Worm (Caenorhabditis elegans) whole organism, L4 larva: ENCODE results near the gene ethe-1.
A peak's percentile ranks its signal among the peaks of the same experiment; 100 is the strongest.

Experiments
- F26F4.8 ChIP-seq: fragments of 200-800 bp; sonication (Bioruptor generic); conservative IDR thresholded peaks from 2 replicates; pipeline ENCODE4 v1.3.6; 2022; ENCODE audit warnings: missing genetic modification characterization, missing compliant biosample characterization
- F37D6.2 ChIP-seq: sonication (generic microtip); optimal IDR thresholded peaks from 2 replicates; lab custom pipeline; 2016; ENCODE audit warnings: mild to moderate bottlenecking, missing genetic modification characterization, missing compliant biosample characterization
- F49E8.2 ChIP-seq: sonication (generic microtip); optimal IDR thresholded peaks from 2 replicates; lab custom pipeline; 2016; ENCODE audit warnings: missing compliant biosample characterization, mild to moderate bottlenecking, missing genetic modification characterization, borderline replicate concordance
- T20F7.1 ChIP-seq: fragments of 200-800 bp; sonication (Bioruptor generic); optimal IDR thresholded peaks from 2 replicates; lab custom pipeline; 2018; ENCODE audit warnings: mild to moderate bottlenecking, missing genetic modification characterization, missing compliant biosample characterization
- T26A8.4 ChIP-seq: fragments of 200-800 bp; sonication (Bioruptor generic); IDR thresholded peaks from 2 replicates; pipeline ENCODE4 v1.3.6; 2022; ENCODE audit warnings: missing genetic modification characterization, missing compliant biosample characterization
- Y105C5A.15 ChIP-seq: fragments of 200-800 bp; sonication (Bioruptor generic); IDR thresholded peaks from 2 replicates; pipeline ENCODE4 v1.3.6; 2022; ENCODE audit warnings: missing genetic modification characterization, missing compliant biosample characterization
- Y75B8A.6 ChIP-seq: fragments of 200-800 bp; sonication (Bioruptor generic); IDR thresholded peaks from 2 replicates; pipeline ENCODE4 v1.3.6; 2022; ENCODE audit warnings: missing genetic modification reagents, missing genetic modification characterization, missing compliant biosample characterization
- ZK337.2 ChIP-seq: fragments of 200-800 bp; sonication (Bioruptor generic); IDR thresholded peaks from 2 replicates; pipeline ENCODE4 v1.3.6; 2022; ENCODE audit warnings: missing genetic modification reagents, missing genetic modification characterization, missing compliant biosample characterization
- aha-1 ChIP-seq: fragments of 150-350 bp; peaks from one replicate; lab custom pipeline; 2014; ENCODE audit warnings: missing biosample characterization, missing genetic modification characterization
- ama-1 ChIP-seq: fragments of 150-350 bp; optimal IDR thresholded peaks from 2 replicates; lab custom pipeline; 2014; ENCODE audit warnings: inconsistent platforms, mixed read lengths
- arid-1 ChIP-seq: fragments of 200-800 bp; sonication (Bioruptor generic); conservative IDR thresholded peaks from 2 replicates; pipeline ENCODE4 v1.3.6; 2022; ENCODE audit warnings: missing genetic modification reagents, missing genetic modification characterization, missing compliant biosample characterization
- ceh-32 ChIP-seq: sonication (generic microtip); optimal IDR thresholded peaks from 2 replicates; lab custom pipeline; 2016; ENCODE audit warnings: mild to moderate bottlenecking, missing genetic modification characterization, missing compliant biosample characterization; ENCODE audit not compliant: poor library complexity
- daf-16 ChIP-seq, 3 experiments: sonication (generic microtip); optimal IDR thresholded peaks; 2 replicates each; lab custom pipeline; 2016 to 2017; ENCODE audit warnings: missing genetic modification characterization in 3 of 3, missing genetic modification reagents in 3 of 3, mild to moderate bottlenecking in 2 of 3, missing compliant biosample characterization in 2 of 3, missing biosample characterization in 1 of 3, moderate library complexity in 1 of 3
- dpl-1 ChIP-seq: fragments of 150-350 bp; optimal IDR thresholded peaks from 2 replicates; lab custom pipeline; 2014; ENCODE audit warnings: missing biosample characterization, missing genetic modification reagents, missing genetic modification characterization
- dve-1 ChIP-seq: sonication (generic microtip); optimal IDR thresholded peaks from 2 replicates; lab custom pipeline; 2017; ENCODE audit warnings: antibody characterized with exemption, mild to moderate bottlenecking, missing genetic modification characterization, missing compliant biosample characterization; ENCODE audit not compliant: insufficient read depth
- egl-27 ChIP-seq: sonication (generic microtip); optimal IDR thresholded peaks from 3 replicates; lab custom pipeline; 2017; ENCODE audit warnings: missing biosample characterization, missing genetic modification reagents, missing genetic modification characterization
- egl-43 ChIP-seq: fragments of 200-800 bp; sonication (Bioruptor generic); IDR thresholded peaks from 2 replicates; pipeline ENCODE4 v1.3.6; 2022; ENCODE audit warnings: missing genetic modification reagents, missing genetic modification characterization, missing compliant biosample characterization
- fos-1 ChIP-seq: fragments of 150-350 bp; optimal IDR thresholded peaks from 2 replicates; lab custom pipeline; 2014; ENCODE audit warnings: missing biosample characterization, missing genetic modification characterization
- hif-1 ChIP-seq, 2 experiments: sonication (generic microtip); optimal IDR thresholded peaks; 2 replicates each; lab custom pipeline; 2016 to 2017; ENCODE audit warnings: missing compliant biosample characterization in 2 of 2, missing genetic modification characterization in 2 of 2, missing genetic modification reagents in 2 of 2, missing genotype in 2 of 2, mild to moderate bottlenecking in 1 of 2
- hlh-30 ChIP-seq: sonication (generic microtip); optimal IDR thresholded peaks from 2 replicates; lab custom pipeline; 2017; ENCODE audit warnings: antibody characterized with exemption, mild to moderate bottlenecking, missing genetic modification characterization, missing compliant biosample characterization; ENCODE audit not compliant: insufficient read depth
- hmg-1.1 ChIP-seq: fragments of 200-800 bp; sonication (Bioruptor generic); IDR thresholded peaks from 2 replicates; pipeline ENCODE4 v1.3.6; 2022; ENCODE audit warnings: missing genetic modification reagents, missing genetic modification characterization, missing compliant biosample characterization
- lim-7 ChIP-seq: fragments of 200-800 bp; sonication (Bioruptor generic); IDR thresholded peaks from 2 replicates; pipeline ENCODE4 v1.3.6; 2022; ENCODE audit warnings: missing genetic modification characterization, missing compliant biosample characterization
- lin-13 ChIP-seq: fragments of 150-350 bp; optimal IDR thresholded peaks from 2 replicates; lab custom pipeline; 2014; ENCODE audit warnings: missing biosample characterization, missing genetic modification reagents, missing genetic modification characterization
- lin-15B ChIP-seq: fragments of 150-350 bp; sonication (generic microtip); optimal IDR thresholded peaks from 3 replicates; lab custom pipeline; 2014; ENCODE audit warnings: missing biosample characterization, missing genetic modification characterization
- lin-38 ChIP-seq: fragments of 200-800 bp; sonication (Bioruptor generic); IDR thresholded peaks from 2 replicates; pipeline ENCODE4 v1.3.6; 2022; ENCODE audit warnings: missing genetic modification reagents, missing genetic modification characterization, missing compliant biosample characterization
- madf-9 ChIP-seq: fragments of 200-800 bp; sonication (Bioruptor generic); conservative IDR thresholded peaks from 2 replicates; pipeline ENCODE4 v1.3.6; 2022; ENCODE audit warnings: missing genetic modification reagents, missing genetic modification characterization, missing compliant biosample characterization
- mdl-1 ChIP-seq, 2 experiments: fragments of 150-350 bp in 1 of 2; sonication (generic microtip) in 1 of 2; optimal IDR thresholded peaks; 2 replicates each; lab custom pipeline; 2014 to 2017; ENCODE audit warnings: missing biosample characterization in 2 of 2, missing genetic modification characterization in 2 of 2
- mes-2 ChIP-seq: sonication (generic microtip); optimal IDR thresholded peaks from 2 replicates; lab custom pipeline; 2016; ENCODE audit warnings: missing genotype, mild to moderate bottlenecking, missing genetic modification characterization, missing compliant biosample characterization; ENCODE audit not compliant: poor library complexity, severe bottlenecking
- nhr-237 ChIP-seq: sonication (generic microtip); optimal IDR thresholded peaks from 2 replicates; lab custom pipeline; 2017; ENCODE audit warnings: missing biosample characterization, missing genetic modification characterization
- nhr-28 ChIP-seq: fragments of 150-350 bp; optimal IDR thresholded peaks from 2 replicates; lab custom pipeline; 2014; ENCODE audit warnings: missing biosample characterization, missing genetic modification characterization
- nhr-42 ChIP-seq: fragments of 200-800 bp; sonication (Bioruptor generic); IDR thresholded peaks from 2 replicates; pipeline ENCODE4 v1.3.6; 2022; ENCODE audit warnings: missing genetic modification characterization, missing compliant biosample characterization
- php-3 ChIP-seq: fragments of 200-800 bp; sonication (Bioruptor generic); IDR thresholded peaks from 2 replicates; pipeline ENCODE4 v1.3.6; 2022; ENCODE audit warnings: missing genetic modification reagents, missing genetic modification characterization, missing compliant biosample characterization
- pqm-1 ChIP-seq: sonication (generic microtip); optimal IDR thresholded peaks from 2 replicates; lab custom pipeline; 2017; ENCODE audit warnings: missing biosample characterization, missing genetic modification characterization
- rbr-2 ChIP-seq: sonication (generic microtip); optimal IDR thresholded peaks from 2 replicates; lab custom pipeline; 2016; ENCODE audit warnings: missing genotype, missing genetic modification characterization, missing compliant biosample characterization
- saeg-2 ChIP-seq: fragments of 200-800 bp; sonication (Bioruptor generic); IDR thresholded peaks from 2 replicates; pipeline ENCODE4 v1.3.6; 2022; ENCODE audit warnings: missing genetic modification reagents, missing genetic modification characterization, missing compliant biosample characterization
- set-16 ChIP-seq: fragments of 200-800 bp; sonication (Bioruptor generic); IDR thresholded peaks from 2 replicates; pipeline ENCODE4 v1.3.6; 2022; ENCODE audit warnings: missing genetic modification reagents, missing genetic modification characterization, missing compliant biosample characterization
- snpc-1.2 ChIP-seq: fragments of 200-800 bp; sonication (Bioruptor generic); IDR thresholded peaks from 2 replicates; pipeline ENCODE4 v1.3.6; 2022; ENCODE audit warnings: missing genetic modification reagents, missing genetic modification characterization, missing compliant biosample characterization
- snpc-4 ChIP-seq: fragments of 150-350 bp; optimal IDR thresholded peaks from 2 replicates; lab custom pipeline; 2014; ENCODE audit warnings: missing biosample characterization, missing genetic modification characterization
- spr-1 ChIP-seq: sonication (generic microtip); optimal IDR thresholded peaks from 2 replicates; lab custom pipeline; 2016; ENCODE audit warnings: mild to moderate bottlenecking, missing genetic modification characterization, missing compliant biosample characterization
- tag-97 ChIP-seq: fragments of 200-800 bp; sonication (Bioruptor generic); IDR thresholded peaks from 2 replicates; pipeline ENCODE4 v1.3.6; 2022; ENCODE audit warnings: missing genetic modification characterization, missing compliant biosample characterization
- tra-1 ChIP-seq: fragments of 200-800 bp; sonication (Bioruptor generic); IDR thresholded peaks from 2 replicates; pipeline ENCODE4 v1.3.6; 2022; ENCODE audit warnings: missing genetic modification reagents, missing genetic modification characterization, missing compliant biosample characterization
- unc-130 ChIP-seq: sonication (generic microtip); optimal IDR thresholded peaks from 2 replicates; lab custom pipeline; 2016; ENCODE audit warnings: missing genetic modification reagents, missing genetic modification characterization, missing compliant biosample characterization
- vab-7 ChIP-seq: fragments of 200-800 bp; sonication (Bioruptor generic); IDR thresholded peaks from 2 replicates; pipeline ENCODE4 v1.3.6; 2022; ENCODE audit warnings: missing genetic modification reagents, missing genetic modification characterization, missing compliant biosample characterization
- zag-1 ChIP-seq: fragments of 150-350 bp; optimal IDR thresholded peaks from 2 replicates; lab custom pipeline; 2014; ENCODE audit warnings: missing biosample characterization, missing genetic modification characterization
- zfp-2 ChIP-seq: sonication (generic microtip); optimal IDR thresholded peaks from 2 replicates; lab custom pipeline; 2016; ENCODE audit warnings: mild to moderate bottlenecking, missing genetic modification characterization, missing compliant biosample characterization
- ztf-7 ChIP-seq: fragments of 150-350 bp; optimal IDR thresholded peaks from 2 replicates; lab custom pipeline; 2014; ENCODE audit warnings: missing biosample characterization, missing genetic modification characterization

ethe-1 gene

DNA sequence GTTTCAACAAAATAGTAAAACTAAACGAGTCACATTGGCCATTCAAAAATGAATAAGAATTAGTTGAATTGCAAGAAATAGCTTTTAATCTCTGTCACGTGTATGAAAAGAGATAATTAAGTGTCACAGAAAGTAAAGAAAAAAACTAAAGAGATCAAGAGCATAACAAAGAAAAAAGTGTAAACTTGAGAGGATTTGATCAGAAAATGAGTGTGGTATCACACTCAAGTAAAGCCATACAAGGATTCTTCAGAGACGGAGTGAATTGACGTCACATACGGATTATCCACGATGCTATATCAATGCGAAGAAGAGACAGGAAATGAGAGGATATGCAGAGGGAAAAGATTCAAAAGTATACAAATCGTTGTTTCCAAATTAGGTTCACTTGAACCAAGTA is 39.3 kb downstream of the ethe-1 start:
- no peak for TF ChIP-seq madf-9 (GFP tag; lab: Robert Waterston, UW)
- TF ChIP-seq F49E8.2: no peak
- TF ChIP-seq snpc-4 (tag; lab: Kevin White, UChicago): no peak
- TF ChIP-seq zfp-2 (tag; lab: Kevin White, UChicago): no peak
- TF ChIP-seq nhr-42 (GFP tag; lab: Robert Waterston, UW): no peak
- no peak for TF ChIP-seq ceh-32
- TF ChIP-seq vab-7 (GFP tag; lab: Robert Waterston, UW): no peak
- no peak for TF ChIP-seq Y75B8A.6 (GFP tag; lab: Robert Waterston, UW)
- no peak for TF ChIP-seq ZK337.2 (GFP tag; lab: Robert Waterston, UW)
- TF ChIP-seq dve-1: no peak
- no peak for TF ChIP-seq tag-97
- no peak for TF ChIP-seq egl-27 (tag; lab: Kevin White, UChicago)
- TF ChIP-seq php-3: no peak
- no peak for TF ChIP-seq T20F7.1 (GFP tag; lab: Kevin White, UChicago)
- no peak for TF ChIP-seq egl-43

ce11 chrIV:9467418-9467817 is 41.1 kb downstream of the ethe-1 start, which contains the start of gene F38E11.6:
F38E11.6 (minus strand) TSS chrIV:9467518.
- no peak for TF ChIP-seq zag-1 (tag; lab: Kevin White, UChicago)
- no peak for TF ChIP-seq saeg-2
- no peak for TF ChIP-seq lin-15B (tag; lab: Kevin White, UChicago)

DNA sequence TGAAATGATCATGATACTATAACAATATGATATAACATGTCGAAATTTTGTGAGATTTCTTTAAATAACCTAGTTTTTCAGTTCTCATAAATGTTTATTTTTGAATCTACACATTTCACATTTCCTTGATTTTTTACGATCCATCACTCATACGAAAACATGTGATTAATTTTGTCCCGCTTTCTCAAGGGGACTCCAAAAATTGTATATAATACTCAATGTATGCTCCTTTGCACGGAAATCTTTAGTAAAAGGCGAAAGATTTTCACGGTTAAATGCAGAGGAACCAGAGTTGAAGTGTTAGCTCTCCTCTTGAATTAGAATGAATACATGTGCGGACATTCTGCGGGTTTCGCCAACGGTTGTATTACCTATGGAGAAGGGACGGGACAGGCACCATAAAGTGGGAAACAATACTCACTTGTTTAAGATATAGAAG is 44.2 kb downstream of the ethe-1 start:
- TF ChIP-seq snpc-1.2 (GFP tag; lab: Robert Waterston, UW) (peak; percentile 90), lin-38 (peak; percentile 29; the same call in 1 of the 2 replicates), F49E8.2 (peak; percentile 58), fos-1 (tag; lab: Kevin White, UChicago) (no peak), snpc-4 (tag; lab: Kevin White, UChicago) (peak; percentile 32), aha-1 (peak; percentile 61), php-3 (no peak)

DNA sequence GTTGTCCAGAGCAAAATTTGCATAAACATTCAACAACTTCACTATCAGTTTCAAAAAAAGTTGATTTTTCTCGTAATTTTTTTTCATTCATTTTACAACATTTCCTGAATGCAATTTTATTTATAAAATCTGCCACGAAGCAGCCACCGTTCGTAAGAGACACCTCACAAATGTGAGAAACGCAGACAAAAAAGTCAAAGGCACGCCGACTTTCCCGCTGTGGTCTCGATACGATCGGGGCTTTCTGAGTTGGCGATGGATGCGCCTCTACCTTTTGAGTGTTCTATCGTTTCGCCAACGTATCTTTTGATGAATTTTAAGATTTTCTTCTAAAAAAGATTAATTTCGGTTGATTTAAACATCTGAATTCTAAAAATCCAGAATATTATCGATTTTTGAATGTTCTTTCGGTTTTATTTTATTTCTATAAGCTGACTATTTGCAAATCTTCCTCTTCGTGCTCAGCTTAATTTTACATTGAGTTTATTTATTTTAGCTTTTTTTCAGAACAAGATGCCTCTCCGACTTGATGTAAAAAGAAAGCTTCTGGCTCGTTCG is 49.3 kb downstream of the ethe-1 start, which contains the start of gene copb-2:
Gene copb-2 (plus strand): TSS at position 508 of the 558 bp plus-strand sequence.
- TF ChIP-seq Y105C5A.15: no peak
- 0 out of 2 replicates have a peak, but pooled peaks have one; percentile 48 for TF ChIP-seq hmg-1.1
- TF ChIP-seq mes-2 (tag; lab: Kevin White, UChicago): peak; percentile 80
- no peak for TF ChIP-seq lim-7 (GFP tag; lab: Robert Waterston, UW)
- TF ChIP-seq dpl-1 (GFP tag; lab: Kevin White, UChicago): peak; percentile 58
- TF ChIP-seq mdl-1 (tag; optimal IDR thresholded peaks at IDR 0.05; lab: Kevin White, UChicago): peak in 1 of 2 experiments; percentile 33
- TF ChIP-seq hlh-30 (tag; lab: Kevin White, UChicago): peak; percentile 52
- TF ChIP-seq unc-130 (GFP tag; lab: Kevin White, UChicago): no peak
- TF ChIP-seq lin-13: peak; percentile 52
- TF ChIP-seq nhr-28 (tag; lab: Kevin White, UChicago): peak; percentile 30
- no peak for TF ChIP-seq ceh-32
- no peak for TF ChIP-seq pqm-1
- no peak for TF ChIP-seq daf-16 (GFP tag; optimal IDR thresholded peaks at IDR 0.05; lab: Kevin White, UChicago)
- peak; percentile 34 for TF ChIP-seq daf-16 (tag; optimal IDR thresholded peaks at IDR 0.05; lab: Kevin White, UChicago)
- peak; percentile 10 for TF ChIP-seq ama-1 (lab: Kevin White, UChicago)
- no peak for TF ChIP-seq snpc-4 (tag; lab: Kevin White, UChicago)
- no peak for TF ChIP-seq ztf-7 (tag; lab: Kevin White, UChicago)
- no peak for TF ChIP-seq tra-1 (GFP tag; lab: Robert Waterston, UW)
- no peak for TF ChIP-seq hif-1 (tag; optimal IDR thresholded peaks at IDR 0.05; lab: Kevin White, UChicago)
- TF ChIP-seq spr-1 (tag; lab: Kevin White, UChicago): no peak
- TF ChIP-seq F26F4.8 (GFP tag; lab: Robert Waterston, UW): no peak
- no peak for TF ChIP-seq arid-1 (GFP tag; lab: Robert Waterston, UW)
- TF ChIP-seq dve-1: peak; percentile 83
- TF ChIP-seq set-16: no peak
- TF ChIP-seq T26A8.4 (GFP tag; lab: Robert Waterston, UW): peak; percentile 36; the same call in 1 of the 2 replicates
- no peak for TF ChIP-seq F37D6.2
- peak; percentile 51 for TF ChIP-seq rbr-2 (tag; lab: Kevin White, UChicago)
- no peak for TF ChIP-seq nhr-237 (tag; lab: Kevin White, UChicago)
